Worm (Caenorhabditis elegans): ENCODE measurements around the gene gtf-2H1.

ce11 chrIV:240257-240754 lies 8.7 kb upstream of the gtf-2H1 start, which contains the start of the genes fnta-1 and cogc-8:
- TF ChIP-seq ceh-36 (tag; optimal IDR thresholded peaks at IDR 0.05) (no peak), hmbx-1 (tag; optimal IDR thresholded peaks at IDR 0.05) (no peak), ama-1 (optimal IDR thresholded peaks at IDR 0.05) (no peak), B0310.2 (tag; optimal IDR thresholded peaks at IDR 0.05) (no peak), sea-1 (GFP tag; conservative IDR thresholded peaks at IDR 0.05) (no peak), hnd-1 (tag; optimal IDR thresholded peaks at IDR 0.05) (no peak), flt-1 (GFP tag; IDR thresholded peaks at IDR 0.05) (no peak), pes-1 (GFP tag; IDR thresholded peaks at IDR 0.05) (no peak), scrt-1 (GFP tag; IDR thresholded peaks at IDR 0.05) (no peak), aly-1 (tag; optimal IDR thresholded peaks at IDR 0.05) (no peak), ceh-13 (GFP tag; optimal IDR thresholded peaks at IDR 0.05) (no peak), tbx-37 (GFP tag; conservative IDR thresholded peaks at IDR 0.05) (no peak), F13C5.2 (tag; optimal IDR thresholded peaks at IDR 0.05) (peak; percentile 16)

All from whole organism, early embryonic.